Worm (Caenorhabditis elegans): ENCODE data around the gene arx-6.

DNA sequence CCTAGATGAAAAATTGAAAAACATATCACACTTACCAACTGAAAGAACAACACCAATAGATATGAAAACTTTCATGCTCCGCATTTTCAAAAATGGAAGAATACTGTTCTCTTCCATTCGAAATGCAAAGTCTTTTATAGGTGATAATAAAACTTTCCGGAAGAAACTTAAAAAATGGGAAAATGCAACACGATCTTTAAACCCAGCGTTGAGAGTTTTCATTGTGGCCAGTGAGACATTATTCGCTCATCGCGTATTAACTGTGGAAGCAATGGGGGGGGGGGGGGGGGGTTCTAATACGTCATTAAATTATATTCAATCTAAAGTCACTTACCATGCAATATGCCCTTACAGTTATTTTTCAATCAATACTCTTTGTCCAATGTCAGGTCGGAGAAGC lies 34.1 kb upstream of the arx-6 start, which contains the start of the genes clec-157 and fkh-5:
- TF ChIP-seq W03F9.2 (tag; optimal IDR thresholded peaks at IDR 0.05) (no peak), him-1 (tag; optimal IDR thresholded peaks at IDR 0.05) (no peak)

All from whole organism, L4/young adult.